Worm (Caenorhabditis elegans): ENCODE data around the gene chil-24.

DNA sequence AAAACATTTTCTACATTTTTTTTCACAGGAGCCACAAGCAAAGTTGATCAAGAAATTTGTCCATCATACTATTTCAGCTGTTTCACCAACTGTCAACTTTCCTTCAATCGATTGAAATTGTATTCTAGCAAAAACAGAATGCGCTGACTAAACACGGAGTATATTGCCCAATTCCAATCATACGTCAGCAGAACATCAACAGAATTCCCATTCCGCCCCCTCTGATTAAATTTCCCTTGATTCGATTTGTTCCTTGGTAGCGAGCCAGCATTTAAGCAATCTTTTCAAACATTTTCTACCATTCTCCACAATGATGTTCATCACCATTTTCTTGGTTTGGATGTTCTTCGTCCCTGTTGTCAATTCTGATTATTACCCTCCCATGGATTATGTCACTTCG is 16.9 kb downstream of the chil-24 start, which contains the start of gene T10D4.15:
- no peak for TF ChIP-seq tra-4 (tag; optimal IDR thresholded peaks at IDR 0.05)
- no peak for TF ChIP-seq ama-1 (optimal IDR thresholded peaks at IDR 0.05)
- TF ChIP-seq pes-1 (GFP tag; IDR thresholded peaks at IDR 0.05), result no peak
- TF ChIP-seq B0310.2 (tag; optimal IDR thresholded peaks at IDR 0.05), result no peak
